Fruit fly (Drosophila melanogaster) whole organism, embryonic: ENCODE measurements around the gene Elp6.

Experiments
- BEAF-32 ChIP-seq: fragments of 200-800 bp; sonication (Bioruptor generic); optimal IDR thresholded peaks from 3 replicates; lab custom pipeline; 2017; ENCODE audit warnings: missing biosample characterization, missing genetic modification characterization, mild to moderate bottlenecking, moderate library complexity, missing genetic modification reagents
- Bteb2 ChIP-seq: fragments of 200-800 bp; sonication (Bioruptor generic); optimal IDR thresholded peaks from 2 replicates; lab custom pipeline; 2016; ENCODE audit warnings: missing biosample characterization, missing genetic modification characterization
- CG10209 ChIP-seq: fragments of 200-800 bp; sonication (Bioruptor generic); optimal IDR thresholded peaks from 3 replicates; lab custom pipeline; 2017; ENCODE audit warnings: missing biosample characterization, mild to moderate bottlenecking, missing genetic modification characterization, missing genetic modification reagents
- CG10462 ChIP-seq: fragments of 200-800 bp; sonication (Bioruptor generic); optimal IDR thresholded peaks from 2 replicates; lab custom pipeline; 2016; ENCODE audit warnings: missing biosample characterization, missing genetic modification characterization
- CG10959 ChIP-seq: fragments of 200-800 bp; sonication (Bioruptor generic); IDR thresholded peaks from 2 replicates; pipeline ENCODE4 v1.3.6; 2022; ENCODE audit warnings: missing biosample characterization, missing genetic modification characterization
- CG10979 ChIP-seq: fragments of 200-800 bp; sonication (Bioruptor generic); optimal IDR thresholded peaks from 2 replicates; lab custom pipeline; 2018; ENCODE audit warnings: missing biosample characterization, mild to moderate bottlenecking, missing genetic modification characterization, moderate library complexity
- CG11504 ChIP-seq: fragments of 200-800 bp; sonication (Bioruptor generic); optimal IDR thresholded peaks from 3 replicates; lab custom pipeline; 2019; ENCODE audit warnings: missing biosample characterization, mild to moderate bottlenecking, missing genetic modification characterization, moderate library complexity
- CG12219 ChIP-seq: fragments of 200-800 bp; sonication (Bioruptor generic); optimal IDR thresholded peaks from 3 replicates; lab custom pipeline; 2018; ENCODE audit warnings: missing biosample characterization, mild to moderate bottlenecking, missing genetic modification characterization
- CG15011 ChIP-seq: fragments of 200-800 bp; sonication (Bioruptor generic); optimal IDR thresholded peaks from 3 replicates; lab custom pipeline; 2018; ENCODE audit warnings: missing biosample characterization, mild to moderate bottlenecking, missing genetic modification characterization
- CG17361 ChIP-seq: fragments of 200-800 bp; sonication (Bioruptor generic); IDR thresholded peaks from 3 replicates; pipeline ENCODE4 v1.3.6; 2022; ENCODE audit warnings: missing biosample characterization, missing genetic modification characterization
- CG17912 ChIP-seq: fragments of 200-800 bp; sonication (Bioruptor generic); optimal IDR thresholded peaks from 2 replicates; lab custom pipeline; 2018; ENCODE audit warnings: missing biosample characterization, mild to moderate bottlenecking, missing genetic modification characterization
- CG18599 ChIP-seq: fragments of 200-800 bp; sonication (Bioruptor generic); optimal IDR thresholded peaks from 3 replicates; lab custom pipeline; 2017; ENCODE audit warnings: missing biosample characterization, missing genetic modification characterization, mild to moderate bottlenecking, moderate library complexity, missing genetic modification reagents
- CG2120 ChIP-seq: fragments of 200-800 bp; sonication (Bioruptor generic); optimal IDR thresholded peaks from 3 replicates; lab custom pipeline; 2016; ENCODE audit warnings: missing biosample characterization, missing genetic modification characterization
- CG30431 ChIP-seq: fragments of 200-800 bp; sonication (Bioruptor generic); optimal IDR thresholded peaks from 2 replicates; lab custom pipeline; 2017; ENCODE audit warnings: missing biosample characterization, missing genetic modification characterization
- CG3065 ChIP-seq: fragments of 200-800 bp; sonication (Bioruptor generic); optimal IDR thresholded peaks from 2 replicates; lab custom pipeline; 2016; ENCODE audit warnings: missing biosample characterization, missing genetic modification characterization
- CG31365 ChIP-seq: fragments of 200-800 bp; sonication (Bioruptor generic); optimal IDR thresholded peaks from 2 replicates; lab custom pipeline; 2018; ENCODE audit warnings: missing biosample characterization, mild to moderate bottlenecking, missing genetic modification characterization
- CG31441 ChIP-seq: fragments of 200-800 bp; sonication (Bioruptor generic); IDR thresholded peaks from 2 replicates; pipeline ENCODE4 v1.3.6; 2022; ENCODE audit warnings: missing biosample characterization, missing genetic modification characterization
- CG3281 ChIP-seq: fragments of 200-800 bp; sonication (Bioruptor generic); optimal IDR thresholded peaks from 3 replicates; lab custom pipeline; 2017; ENCODE audit warnings: missing biosample characterization, mild to moderate bottlenecking, missing genetic modification characterization
- CG42726 ChIP-seq: fragments of 200-800 bp; sonication (Bioruptor generic); IDR thresholded peaks from 2 replicates; pipeline ENCODE4 v1.3.6; 2022; ENCODE audit warnings: missing biosample characterization, missing genetic modification characterization; ENCODE audit not compliant: partially characterized antibody
- CG4617 ChIP-seq: fragments of 200-800 bp; sonication (Bioruptor generic); optimal IDR thresholded peaks from 3 replicates; lab custom pipeline; 2016; ENCODE audit warnings: missing biosample characterization, missing genetic modification characterization, borderline replicate concordance
- CG6254 ChIP-seq: fragments of 200-800 bp; sonication (Bioruptor generic); optimal IDR thresholded peaks from 3 replicates; lab custom pipeline; 2017; ENCODE audit warnings: mild to moderate bottlenecking, missing biosample characterization, missing genetic modification reagents, missing genetic modification characterization
- CG6689 ChIP-seq: fragments of 200-800 bp; sonication (Bioruptor generic); IDR thresholded peaks from 2 replicates; pipeline ENCODE4 v1.3.6; 2022; ENCODE audit warnings: missing biosample characterization, missing genetic modification characterization
- CG7357 ChIP-seq: fragments of 200-800 bp; sonication (Bioruptor generic); IDR thresholded peaks from 3 replicates; pipeline ENCODE4 v1.3.6; 2022; ENCODE audit warnings: missing biosample characterization, missing genetic modification characterization
- CG8388 ChIP-seq: fragments of 200-800 bp; sonication (Bioruptor generic); optimal IDR thresholded peaks from 2 replicates; lab custom pipeline; 2019; ENCODE audit warnings: missing biosample characterization, mild to moderate bottlenecking, missing genetic modification characterization, moderate library complexity
- CG9727 ChIP-seq: fragments of 200-800 bp; sonication (Bioruptor generic); optimal IDR thresholded peaks from 3 replicates; lab custom pipeline; 2017; ENCODE audit warnings: missing biosample characterization, mild to moderate bottlenecking, missing genetic modification characterization
- CoRest ChIP-seq: fragments of 200-800 bp; sonication (Bioruptor generic); optimal IDR thresholded peaks from 3 replicates; lab custom pipeline; 2018; ENCODE audit warnings: missing biosample characterization, mild to moderate bottlenecking, missing genetic modification characterization, moderate library complexity
- Dek ChIP-seq: fragments of 200-800 bp; sonication (Bioruptor generic); optimal IDR thresholded peaks from 3 replicates; lab custom pipeline; 2019; ENCODE audit warnings: missing biosample characterization, mild to moderate bottlenecking, missing genetic modification characterization, moderate library complexity
- Dll ChIP-seq: fragments of 200-800 bp; sonication (Bioruptor generic); IDR thresholded peaks from 4 replicates; pipeline ENCODE4 v1.3.6; 2022; ENCODE audit warnings: missing biosample characterization, missing genetic modification characterization; ENCODE audit not compliant: partially characterized antibody
- Hey ChIP-seq: fragments of 200-800 bp; sonication (Bioruptor generic); optimal IDR thresholded peaks from 3 replicates; lab custom pipeline; 2018; ENCODE audit warnings: missing biosample characterization, mild to moderate bottlenecking, missing genetic modification characterization
- MESR4 ChIP-seq: fragments of 200-800 bp; sonication (Bioruptor generic); optimal IDR thresholded peaks from 2 replicates; lab custom pipeline; 2018; ENCODE audit warnings: missing biosample characterization, mild to moderate bottlenecking, missing genetic modification characterization, moderate library complexity
- NFAT ChIP-seq: fragments of 200-800 bp; sonication (Bioruptor generic); IDR thresholded peaks from 2 replicates; pipeline ENCODE4 v1.3.6; 2022; ENCODE audit warnings: missing biosample characterization, missing genetic modification characterization
- Oli ChIP-seq: fragments of 200-800 bp; sonication (Bioruptor generic); optimal IDR thresholded peaks from 2 replicates; lab custom pipeline; 2018; ENCODE audit warnings: missing biosample characterization, mild to moderate bottlenecking, missing genetic modification characterization, moderate library complexity
- Opbp ChIP-seq: fragments of 200-800 bp; sonication (Bioruptor generic); IDR thresholded peaks from 3 replicates; pipeline ENCODE4 v1.3.6; 2022; ENCODE audit warnings: missing biosample characterization, missing genetic modification characterization; ENCODE audit not compliant: partially characterized antibody
- Xrp1 ChIP-seq: fragments of 200-800 bp; sonication (Bioruptor generic); IDR thresholded peaks from 2 replicates; pipeline ENCODE4 v1.3.6; 2022; ENCODE audit warnings: missing biosample characterization, missing genetic modification characterization
- al ChIP-seq: fragments of 200-800 bp; sonication (Bioruptor generic); IDR thresholded peaks from 2 replicates; pipeline ENCODE4 v1.3.6; 2022; ENCODE audit warnings: missing biosample characterization, missing genetic modification characterization
- esg ChIP-seq: fragments of 200-800 bp; sonication (Bioruptor generic); conservative IDR thresholded peaks from 2 replicates; pipeline ENCODE4 v1.3.6; 2022; ENCODE audit warnings: missing biosample characterization, missing genetic modification characterization
- hb ChIP-seq: fragments of 200-800 bp; sonication (Bioruptor generic); IDR thresholded peaks from 3 replicates; pipeline ENCODE4 v1.3.6; 2022; ENCODE audit warnings: missing biosample characterization, missing genetic modification characterization; ENCODE audit not compliant: partially characterized antibody
- ind ChIP-seq: fragments of 200-800 bp; sonication (Bioruptor generic); optimal IDR thresholded peaks from 3 replicates; lab custom pipeline; 2016; ENCODE audit warnings: missing biosample characterization, missing genetic modification characterization
- jumu ChIP-seq: fragments of 200-800 bp; sonication (Bioruptor generic); optimal IDR thresholded peaks from 3 replicates; lab custom pipeline; 2016; ENCODE audit warnings: missing biosample characterization, missing genetic modification characterization
- lbe ChIP-seq: fragments of 200-800 bp; sonication (Bioruptor generic); optimal IDR thresholded peaks from 2 replicates; lab custom pipeline; 2016; ENCODE audit warnings: missing biosample characterization, mild to moderate bottlenecking, missing genetic modification characterization
- lov ChIP-seq, 2 experiments: fragments of 200-800 bp in 1 of 2; fragments of >200 bp in 1 of 2; sonication (Bioruptor generic) in 1 of 2; IDR thresholded peaks in 1 of 2; optimal IDR thresholded peaks in 1 of 2; 2 replicates in 1 of 2; 3 replicates in 1 of 2; pipeline versions ENCODE4 v1.3.6 to Lab custom; 2017 to 2022; ENCODE audit warnings: missing biosample characterization in 1 of 2, missing genetic modification characterization in 1 of 2
- luna ChIP-seq: fragments of 200-800 bp; sonication (Bioruptor generic); optimal IDR thresholded peaks from 2 replicates; lab custom pipeline; 2016; ENCODE audit warnings: missing biosample characterization, missing genetic modification characterization
- mirr ChIP-seq: fragments of 200-800 bp; sonication (Bioruptor generic); optimal IDR thresholded peaks from 3 replicates; lab custom pipeline; 2018; ENCODE audit warnings: missing biosample characterization, mild to moderate bottlenecking, missing genetic modification characterization
- sim ChIP-seq: fragments of 200-800 bp; sonication (Bioruptor generic); IDR thresholded peaks from 2 replicates; pipeline ENCODE4 v1.3.6; 2022; ENCODE audit warnings: missing biosample characterization, missing genetic modification characterization
- sug ChIP-seq: fragments of 200-800 bp; optimal IDR thresholded peaks from 2 replicates; lab custom pipeline; 2019; ENCODE audit warnings: missing biosample characterization, mild to moderate bottlenecking, missing genetic modification characterization, moderate library complexity
- tin ChIP-seq: fragments of 200-800 bp; sonication (Bioruptor generic); optimal IDR thresholded peaks from 3 replicates; lab custom pipeline; 2016; ENCODE audit warnings: missing biosample characterization, missing genetic modification characterization
- tio ChIP-seq: fragments of 200-800 bp; sonication (Bioruptor generic); optimal IDR thresholded peaks from 2 replicates; lab custom pipeline; 2017; ENCODE audit warnings: missing biosample characterization, missing genetic modification characterization, inconsistent platforms
- vnd ChIP-seq: fragments of 200-800 bp; sonication (Bioruptor generic); IDR thresholded peaks from 3 replicates; pipeline ENCODE4 v1.3.6; 2022; ENCODE audit warnings: missing biosample characterization, missing genetic modification characterization; ENCODE audit not compliant: partially characterized antibody

Gene Elp6

dm6 chr3R:13371840-13372680 lies 5.3 kb upstream of the Elp6 start, which contains the start of the genes Lip3 and CG34309 (continued):
- TF ChIP-seq CG31365 (tag; lab: Kevin White, UChicago) (no peak), MESR4 (GFP tag; lab: Kevin White, UChicago) (no peak), CG4617 (GFP tag; lab: Kevin White, UChicago) (no peak), jumu (GFP tag; lab: Kevin White, UChicago) (no peak), CG31441 (GFP tag; lab: Robert Waterston, UW) (no peak), vnd (GFP tag; lab: Robert Waterston, UW) (no peak), CG10959 (0 out of 2 replicates have a peak, but pooled peaks have one; percentile 22), CG12219 (no peak), CG10462 (GFP tag; lab: Kevin White, UChicago) (no peak), mirr (GFP tag; lab: Kevin White, UChicago) (no peak), CG17912 (no peak), CG11504 (tag; lab: Kevin White, UChicago) (peak; percentile 95), CG7357 (no peak), tio (GFP tag; lab: Kevin White, UChicago) (no peak), lbe (GFP tag; lab: Kevin White, UChicago) (no peak), CG6254 (GFP tag; lab: Kevin White, UChicago) (no peak), CG3065 (no peak), al (GFP tag; lab: Robert Waterston, UW) (no peak), luna (no peak), NFAT (GFP tag; lab: Robert Waterston, UW) (no peak), ind (GFP tag; lab: Kevin White, UChicago) (no peak), Xrp1 (GFP tag; lab: Robert Waterston, UW) (no peak), CG30431 (GFP tag; lab: Kevin White, UChicago) (no peak), CG15011 (GFP tag; lab: Kevin White, UChicago) (no peak), Hey (tag; lab: Kevin White, UChicago) (no peak), CG42726 (GFP tag; lab: Robert Waterston, UW) (no peak), CG17361 (GFP tag; lab: Robert Waterston, UW) (no peak), Bteb2 (no peak), CG18599 (peak; percentile 18), lov (optimal IDR thresholded peaks at IDR 0.05; lab: Kevin White, UChicago) (no peak), lov (GFP tag; IDR thresholded peaks at IDR 0.05; lab: Robert Waterston, UW) (no peak), sim (GFP tag; lab: Robert Waterston, UW) (no peak), sug (tag; lab: Kevin White, UChicago) (peak; percentile 73), BEAF-32 (GFP tag; lab: Kevin White, UChicago) (no peak), esg (GFP tag; lab: Robert Waterston, UW) (no peak), CG3281 (GFP tag; lab: Kevin White, UChicago) (peak; percentile 2), hb (no peak), tin (GFP tag; lab: Kevin White, UChicago) (no peak), Oli (tag; lab: Kevin White, UChicago) (no peak), CG8388 (no peak), CG9727 (GFP tag; lab: Kevin White, UChicago) (no peak), CG2120 (peak; percentile 24), CG10979 (tag; lab: Kevin White, UChicago) (no peak), Dll (GFP tag; lab: Robert Waterston, UW) (no peak), Dek (tag; lab: Kevin White, UChicago) (peak; percentile 17), CG6689 (GFP tag; lab: Robert Waterston, UW) (no peak), CG10209 (no peak), CoRest (tag; lab: Kevin White, UChicago) (no peak), Opbp (GFP tag; lab: Robert Waterston, UW) (no peak)
